Fruit fly (Drosophila melanogaster) whole organism, prepupa: ENCODE measurements around the gene CG42693.

Source experiments
- Blimp-1 ChIP-seq: fragments of 200-800 bp; sonication (Bioruptor generic); optimal IDR thresholded peaks from 3 replicates; lab custom pipeline; 2017; ENCODE audit warnings: missing biosample characterization, missing genetic modification characterization, mild to moderate bottlenecking, moderate library complexity, missing genetic modification reagents
- CG10631 ChIP-seq: fragments of 200-800 bp; sonication (Bioruptor generic); optimal IDR thresholded peaks from 2 replicates; lab custom pipeline; 2016; ENCODE audit warnings: missing biosample characterization, missing genetic modification characterization
- CG11294 ChIP-seq: fragments of 200-800 bp; sonication (Bioruptor generic); IDR thresholded peaks from 2 replicates; pipeline ENCODE4 v1.3.6; 2022; ENCODE audit warnings: missing biosample characterization, missing genetic modification characterization
- CG11762 ChIP-seq: fragments of 200-800 bp; sonication (Bioruptor generic); optimal IDR thresholded peaks from 3 replicates; lab custom pipeline; 2016; ENCODE audit warnings: missing biosample characterization, missing genetic modification characterization; ENCODE audit not compliant: insufficient read depth
- CG11902 ChIP-seq: fragments of 200-800 bp; sonication (Bioruptor generic); optimal IDR thresholded peaks from 3 replicates; lab custom pipeline; 2016; ENCODE audit warnings: missing biosample characterization, missing genetic modification characterization
- CG15336 ChIP-seq: fragments of 200-800 bp; sonication (Bioruptor generic); IDR thresholded peaks from 2 replicates; pipeline ENCODE4 v1.3.6; 2022; ENCODE audit warnings: missing biosample characterization, missing genetic modification characterization
- CG16779 ChIP-seq: fragments of 200-800 bp; sonication (Bioruptor generic); optimal IDR thresholded peaks from 3 replicates; lab custom pipeline; 2017; ENCODE audit warnings: missing biosample characterization, mild to moderate bottlenecking, missing genetic modification characterization
- CG3032 ChIP-seq: fragments of 200-800 bp; optimal IDR thresholded peaks from 2 replicates; lab custom pipeline; 2019; ENCODE audit warnings: missing biosample characterization, mild to moderate bottlenecking, missing genetic modification characterization, moderate library complexity
- CG32006 ChIP-seq: fragments of 200-800 bp; sonication (Bioruptor generic); optimal IDR thresholded peaks from 3 replicates; lab custom pipeline; 2017; ENCODE audit warnings: missing biosample characterization, mild to moderate bottlenecking, missing genetic modification characterization
- CG34406 ChIP-seq: fragments of 200-800 bp; sonication (Bioruptor generic); optimal IDR thresholded peaks from 3 replicates; lab custom pipeline; 2016; ENCODE audit warnings: missing biosample characterization, missing genetic modification characterization
- CG4318 ChIP-seq: fragments of 200-800 bp; sonication (Bioruptor generic); optimal IDR thresholded peaks from 3 replicates; lab custom pipeline; 2017; ENCODE audit warnings: missing biosample characterization, mild to moderate bottlenecking, missing genetic modification characterization
- CG6163 ChIP-seq: fragments of 200-800 bp; sonication (Bioruptor generic); IDR thresholded peaks from 3 replicates; pipeline ENCODE4 v1.3.6; 2022; ENCODE audit warnings: missing biosample characterization, missing genetic modification characterization
- CG6276 ChIP-seq: fragments of 200-800 bp; sonication (Bioruptor generic); optimal IDR thresholded peaks from 2 replicates; lab custom pipeline; 2017; ENCODE audit warnings: missing biosample characterization, mild to moderate bottlenecking, missing genetic modification characterization
- CG6808 ChIP-seq: fragments of 200-800 bp; sonication (Bioruptor generic); optimal IDR thresholded peaks from 3 replicates; lab custom pipeline; 2017; ENCODE audit warnings: missing biosample characterization, missing genetic modification characterization, mild to moderate bottlenecking, moderate library complexity, missing genetic modification reagents
- CG6854 ChIP-seq: fragments of 200-800 bp; sonication (Bioruptor generic); optimal IDR thresholded peaks from 2 replicates; lab custom pipeline; 2017; ENCODE audit warnings: missing biosample characterization, mild to moderate bottlenecking, missing genetic modification characterization
- CG7368 ChIP-seq: fragments of 200-800 bp; sonication (Bioruptor generic); optimal IDR thresholded peaks from 3 replicates; lab custom pipeline; 2016; ENCODE audit warnings: missing biosample characterization, missing genetic modification characterization
- CG8119 ChIP-seq: fragments of 200-800 bp; sonication (Bioruptor generic); IDR thresholded peaks from 3 replicates; pipeline ENCODE4 v1.3.6; 2022; ENCODE audit warnings: missing biosample characterization, missing genetic modification characterization
- CG8319 ChIP-seq: fragments of 200-800 bp; sonication (Bioruptor generic); optimal IDR thresholded peaks from 3 replicates; lab custom pipeline; 2016; ENCODE audit warnings: missing biosample characterization, missing genetic modification characterization
- CG8632 ChIP-seq: fragments of 200-800 bp; sonication (Bioruptor generic); optimal IDR thresholded peaks from 3 replicates; lab custom pipeline; 2016; ENCODE audit warnings: missing biosample characterization, missing genetic modification characterization
- CG9139 ChIP-seq: fragments of 200-800 bp; sonication (Bioruptor generic); optimal IDR thresholded peaks from 3 replicates; lab custom pipeline; 2017; ENCODE audit warnings: missing biosample characterization, mild to moderate bottlenecking, missing genetic modification characterization
- Eip75B ChIP-seq: fragments of 200-800 bp; sonication (Bioruptor generic); optimal IDR thresholded peaks from 3 replicates; lab custom pipeline; 2016; ENCODE audit warnings: missing biosample characterization, missing genetic modification characterization
- Eip78C ChIP-seq: fragments of 200-800 bp; sonication (Bioruptor generic); peaks from one replicate; lab custom pipeline; 2016; ENCODE audit warnings: missing biosample characterization, missing genetic modification characterization
- Ets96B ChIP-seq: fragments of 200-800 bp; optimal IDR thresholded peaks from 2 replicates; lab custom pipeline; 2019; ENCODE audit warnings: missing biosample characterization, mild to moderate bottlenecking, missing genetic modification characterization, moderate library complexity
- Gug ChIP-seq: fragments of 200-800 bp; sonication (Bioruptor generic); IDR thresholded peaks from 2 replicates; pipeline ENCODE4 v1.3.6; 2022; ENCODE audit warnings: missing biosample characterization, missing genetic modification characterization
- Hr4 ChIP-seq: fragments of 200-800 bp; sonication (Bioruptor generic); optimal IDR thresholded peaks from 3 replicates; lab custom pipeline; 2016; ENCODE audit warnings: missing biosample characterization, missing genetic modification characterization
- OdsH ChIP-seq: fragments of 200-800 bp; sonication (Bioruptor generic); optimal IDR thresholded peaks from 3 replicates; lab custom pipeline; 2016; ENCODE audit warnings: missing biosample characterization, missing genetic modification characterization
- Smox ChIP-seq: fragments of 200-800 bp; sonication (Bioruptor generic); optimal IDR thresholded peaks from 3 replicates; lab custom pipeline; 2016; ENCODE audit warnings: missing biosample characterization, missing genetic modification characterization
- Sox14 ChIP-seq: fragments of 200-800 bp; sonication (Bioruptor generic); optimal IDR thresholded peaks from 3 replicates; lab custom pipeline; 2016; ENCODE audit warnings: missing biosample characterization, missing genetic modification characterization
- achi ChIP-seq: fragments of 200-800 bp; sonication (Bioruptor generic); optimal IDR thresholded peaks from 3 replicates; lab custom pipeline; 2016; ENCODE audit warnings: missing biosample characterization, missing genetic modification characterization
- acj6 ChIP-seq: fragments of 200-800 bp; sonication (Bioruptor generic); optimal IDR thresholded peaks from 3 replicates; lab custom pipeline; 2016; ENCODE audit warnings: missing biosample characterization, missing genetic modification characterization
- cyc ChIP-seq: fragments of 200-800 bp; sonication (Bioruptor generic); optimal IDR thresholded peaks from 3 replicates; lab custom pipeline; 2016; ENCODE audit warnings: missing biosample characterization, missing genetic modification characterization
- dac ChIP-seq: fragments of 200-800 bp; sonication (Bioruptor generic); optimal IDR thresholded peaks from 2 replicates; lab custom pipeline; 2017; ENCODE audit warnings: missing biosample characterization, mild to moderate bottlenecking, missing genetic modification characterization
- dsx ChIP-seq: fragments of 200-800 bp; optimal IDR thresholded peaks from 3 replicates; lab custom pipeline; 2019; ENCODE audit warnings: missing biosample characterization, mild to moderate bottlenecking, missing genetic modification characterization, moderate library complexity; ENCODE audit not compliant: poor library complexity, severe bottlenecking
- eg ChIP-seq: fragments of 200-800 bp; sonication (Bioruptor generic); IDR thresholded peaks from 3 replicates; pipeline ENCODE4 v1.3.6; 2022; ENCODE audit warnings: missing biosample characterization, missing genetic modification characterization
- esn ChIP-seq: fragments of 200-800 bp; sonication (Bioruptor generic); optimal IDR thresholded peaks from 2 replicates; lab custom pipeline; 2016; ENCODE audit warnings: missing biosample characterization, mild to moderate bottlenecking, missing genetic modification characterization, moderate library complexity
- fd59A ChIP-seq: fragments of 200-800 bp; sonication (Bioruptor generic); optimal IDR thresholded peaks from 2 replicates; lab custom pipeline; 2017; ENCODE audit warnings: missing biosample characterization, mild to moderate bottlenecking, missing genetic modification characterization, missing genetic modification reagents
- fd85E ChIP-seq: fragments of 200-800 bp; sonication (Bioruptor generic); optimal IDR thresholded peaks from 3 replicates; lab custom pipeline; 2016; ENCODE audit warnings: missing biosample characterization, missing genetic modification characterization
- fkh ChIP-seq: fragments of 200-800 bp; sonication (Bioruptor generic); optimal IDR thresholded peaks from 3 replicates; lab custom pipeline; 2017; ENCODE audit warnings: missing biosample characterization, mild to moderate bottlenecking, missing genetic modification characterization, moderate library complexity
- net ChIP-seq: fragments of 200-800 bp; sonication (Bioruptor generic); optimal IDR thresholded peaks from 3 replicates; lab custom pipeline; 2016; ENCODE audit warnings: missing biosample characterization, missing genetic modification characterization
- pdm3 ChIP-seq: fragments of 200-800 bp; sonication (Bioruptor generic); optimal IDR thresholded peaks from 3 replicates; lab custom pipeline; 2016; ENCODE audit warnings: missing biosample characterization, missing genetic modification characterization
- salr ChIP-seq, 2 experiments: fragments of 200-800 bp; sonication (Bioruptor generic); optimal IDR thresholded peaks; 3 replicates each; lab custom pipeline; 2016 to 2018; ENCODE audit warnings: missing biosample characterization in 2 of 2, missing genetic modification characterization in 2 of 2, mild to moderate bottlenecking in 1 of 2
- spab ChIP-seq: fragments of 200-800 bp; sonication (Bioruptor generic); optimal IDR thresholded peaks from 2 replicates; lab custom pipeline; 2017; ENCODE audit warnings: missing biosample characterization, mild to moderate bottlenecking, missing genetic modification characterization, missing genetic modification reagents
- svp ChIP-seq: fragments of 200-800 bp; sonication (Bioruptor generic); peaks from one replicate; lab custom pipeline; 2016; ENCODE audit warnings: missing biosample characterization, missing genetic modification characterization
- topi ChIP-seq: fragments of 200-800 bp; sonication (Bioruptor generic); optimal IDR thresholded peaks from 3 replicates; lab custom pipeline; 2016; ENCODE audit warnings: missing biosample characterization, missing genetic modification characterization

Gene CG42693

dm6 chr3R:31709142-31709541 lies 1.0 kb upstream of the CG42693 start (continued):
- TF ChIP-seq CG8632 (GFP tag; lab: Kevin White, UChicago) (no peak), CG6808 (no peak), fkh (GFP tag; lab: Kevin White, UChicago) (no peak), CG11294 (GFP tag; lab: Robert Waterston, UW) (peak; percentile 24; the same call in 1 of the 2 replicates), dsx (GFP tag; lab: Kevin White, UChicago) (no peak), svp (no peak), Eip78C (GFP tag; lab: Kevin White, UChicago) (peak; percentile 82)

dm6 chr3R:31706895-31707238 lies 1.3 kb downstream of the CG42693 start:
- no peak for TF ChIP-seq CG34406 (GFP tag; lab: Kevin White, UChicago)
- TF ChIP-seq CG16779 = no peak
- no peak for TF ChIP-seq cyc (GFP tag; lab: Kevin White, UChicago)
- TF ChIP-seq Eip78C (GFP tag; lab: Kevin White, UChicago) = peak; percentile 66
- TF ChIP-seq fd85E (GFP tag; lab: Kevin White, UChicago) = no peak
- TF ChIP-seq CG6854 (GFP tag; lab: Kevin White, UChicago) = no peak
- TF ChIP-seq spab (GFP tag; lab: Kevin White, UChicago) = no peak
- TF ChIP-seq CG6276 (GFP tag; lab: Kevin White, UChicago) = no peak
- no peak for TF ChIP-seq Sox14 (GFP tag; lab: Kevin White, UChicago)
- peak; percentile 10 for TF ChIP-seq CG10631 (GFP tag; lab: Kevin White, UChicago)
- TF ChIP-seq CG32006 (GFP tag; lab: Kevin White, UChicago) = peak; percentile 29
- TF ChIP-seq topi (GFP tag; lab: Kevin White, UChicago) = peak; percentile 14
- no peak for TF ChIP-seq CG8632 (GFP tag; lab: Kevin White, UChicago)
- TF ChIP-seq pdm3 (GFP tag; lab: Kevin White, UChicago) = no peak
- TF ChIP-seq svp = peak; percentile 61
- TF ChIP-seq esn (GFP tag; lab: Kevin White, UChicago) = no peak
- TF ChIP-seq CG15336 (GFP tag; lab: Robert Waterston, UW) = 0 out of 2 replicates have a peak, but pooled peaks have one; percentile 11
- TF ChIP-seq Smox = no peak
- TF ChIP-seq Hr4 (GFP tag; lab: Kevin White, UChicago) = peak; percentile 22
- no peak for TF ChIP-seq fd59A (GFP tag; lab: Kevin White, UChicago)
- TF ChIP-seq Ets96B (tag; lab: Kevin White, UChicago) = peak; percentile 28
- no peak for TF ChIP-seq Gug
- TF ChIP-seq CG11902 (GFP tag; lab: Kevin White, UChicago) = no peak
- no peak for TF ChIP-seq net (GFP tag; lab: Kevin White, UChicago)
- TF ChIP-seq fkh (GFP tag; lab: Kevin White, UChicago) = no peak
- TF ChIP-seq, all 60 proteins: peak for 8

dm6 chr3R:31706142-31706894 lies 1.8 kb downstream of the CG42693 start:
- peak; percentile 22 for TF ChIP-seq CG11762 (GFP tag; lab: Kevin White, UChicago)
- TF ChIP-seq CG16779 = no peak
- peak; percentile 77 for TF ChIP-seq CG8119 (GFP tag; lab: Robert Waterston, UW)
- TF ChIP-seq CG4318 (GFP tag; lab: Kevin White, UChicago) = peak; percentile 54
- peak; percentile 57 for TF ChIP-seq CG6276 (GFP tag; lab: Kevin White, UChicago)
- peak; percentile 23 for TF ChIP-seq CG6808
- TF ChIP-seq Ets96B (tag; lab: Kevin White, UChicago) = peak; percentile 44
- TF ChIP-seq CG7368 (GFP tag; lab: Kevin White, UChicago) = peak; percentile 43
- peak in 1 of 2 experiments; percentile 77 for TF ChIP-seq salr (GFP tag; optimal IDR thresholded peaks at IDR 0.05; lab: Kevin White, UChicago)
- peak; percentile 69 for TF ChIP-seq Hr4 (GFP tag; lab: Kevin White, UChicago)
- peak; percentile 57 for TF ChIP-seq acj6 (GFP tag; lab: Kevin White, UChicago)
- peak; percentile 83 for TF ChIP-seq svp
- peak; percentile 48 for TF ChIP-seq CG3032 (tag; lab: Kevin White, UChicago)
- TF ChIP-seq dac (GFP tag; lab: Kevin White, UChicago) = peak; percentile 26
- peak; percentile 79 for TF ChIP-seq Eip78C (GFP tag; lab: Kevin White, UChicago)
- TF ChIP-seq CG9139 = no peak
- peak; percentile 76 for TF ChIP-seq achi
- TF ChIP-seq CG11294 (GFP tag; lab: Robert Waterston, UW) = 0 out of 2 replicates have a peak, but pooled peaks have one; percentile 38
- TF ChIP-seq OdsH (GFP tag; lab: Kevin White, UChicago) = peak; percentile 61
- peak; percentile 75 for TF ChIP-seq Sox14 (GFP tag; lab: Kevin White, UChicago)
- TF ChIP-seq spab (GFP tag; lab: Kevin White, UChicago) = peak; percentile 26
- TF ChIP-seq fd85E (GFP tag; lab: Kevin White, UChicago) = no peak
- no peak for TF ChIP-seq Blimp-1 (GFP tag; lab: Kevin White, UChicago)
- peak; percentile 16 for TF ChIP-seq fd59A (GFP tag; lab: Kevin White, UChicago)
- peak; percentile 87 for TF ChIP-seq CG6163 (GFP tag; lab: Robert Waterston, UW)
- peak; percentile 78 for TF ChIP-seq eg (GFP tag; lab: Robert Waterston, UW)
- peak; percentile 44 for TF ChIP-seq Eip75B
- TF ChIP-seq pdm3 (GFP tag; lab: Kevin White, UChicago) = peak; percentile 63
- no peak for TF ChIP-seq CG8319 (GFP tag; lab: Kevin White, UChicago)
